Worm (Caenorhabditis elegans): ENCODE results near the gene oac-58.

DNA sequence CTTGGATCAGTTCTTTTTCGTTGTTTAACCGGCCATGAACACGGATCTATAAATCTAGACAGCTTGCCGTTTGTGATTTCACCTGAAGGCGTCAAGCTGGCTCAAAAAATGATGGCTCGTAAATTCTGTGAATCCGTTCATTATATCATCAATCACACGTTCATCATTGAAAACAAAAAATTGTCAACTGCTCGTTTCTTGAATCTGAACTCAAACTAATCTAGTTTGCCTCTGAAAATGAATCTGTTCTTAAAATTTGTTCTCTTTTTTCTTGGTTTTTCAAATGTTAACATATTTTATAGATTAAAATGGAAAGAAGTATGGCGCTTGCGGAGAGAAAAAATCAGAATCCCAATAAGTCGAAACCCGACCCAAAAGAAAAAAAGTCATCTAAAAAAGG, 20.8 kb downstream of the oac-58 start, which contains the start of gene C42C1.8:
- TF ChIP-seq ceh-82 (tag; optimal IDR thresholded peaks at IDR 0.05), result no peak
- TF ChIP-seq ama-1 (optimal IDR thresholded peaks at IDR 0.05), result no peak
- TF ChIP-seq snpc-4 (tag; optimal IDR thresholded peaks at IDR 0.05), result no peak
- TF ChIP-seq unc-62 (GFP tag; optimal IDR thresholded peaks at IDR 0.05), result no peak
- TF ChIP-seq unc-39 (tag; optimal IDR thresholded peaks at IDR 0.05), result no peak

Data from whole organism, L2 larva.